Fruit fly (Drosophila melanogaster) whole organism, adult: ENCODE data around the gene Rab23.

ENCODE experiments used
- CG12768 ChIP-seq: fragments of 200-800 bp; sonication (Bioruptor generic); optimal IDR thresholded peaks from 2 replicates; lab custom pipeline; 2017; ENCODE audit warnings: missing biosample characterization, missing genetic modification characterization, mild to moderate bottlenecking, moderate library complexity, missing genetic modification reagents
- Clk ChIP-seq: fragments of 200-800 bp; sonication (Bioruptor generic); optimal IDR thresholded peaks from 2 replicates; lab custom pipeline; 2017; ENCODE audit warnings: missing biosample characterization, missing genetic modification characterization
- Crg-1 ChIP-seq: fragments of 200-800 bp; sonication (Bioruptor generic); optimal IDR thresholded peaks from 2 replicates; lab custom pipeline; 2016; ENCODE audit warnings: missing biosample characterization, missing genetic modification characterization
- kay ChIP-seq: fragments of 200-800 bp; sonication (Bioruptor generic); peaks from one replicate; lab custom pipeline; 2016; ENCODE audit warnings: missing biosample characterization, missing genetic modification characterization, borderline replicate concordance
- ovo ChIP-seq: fragments of 200-800 bp; sonication (Bioruptor generic); optimal IDR thresholded peaks from 2 replicates; lab custom pipeline; 2016; ENCODE audit warnings: missing biosample characterization, missing genetic modification characterization
- tj ChIP-seq: fragments of 200-800 bp; sonication (Bioruptor generic); optimal IDR thresholded peaks from 3 replicates; lab custom pipeline; 2017; ENCODE audit warnings: missing biosample characterization, mild to moderate bottlenecking, missing genetic modification characterization, moderate library complexity

- TF ChIP-seq Crg-1 (peak; percentile 69), tj (GFP tag; lab: Kevin White, UChicago) (peak; percentile 47), CG12768 (peak; percentile 49), ovo (GFP tag; lab: Kevin White, UChicago) (peak; percentile 72), kay (GFP tag; lab: Kevin White, UChicago) (peak; percentile 99), Clk (GFP tag; lab: Kevin White, UChicago) (peak; percentile 24)
Measured at dm6 chr3R:5672658-5673217, 12.5 kb downstream of the Rab23 start.
